Worm (Caenorhabditis elegans): Measurements from ENCODE around the gene R09H10.3.

ce11 chrIV:10593570-10593969, 13.3 kb upstream of the R09H10.3 start, which contains the start of gene C43F9.7:
- TF ChIP-seq sea-2 (GFP tag; IDR thresholded peaks at IDR 0.05) (no peak), nhr-179 (tag; optimal IDR thresholded peaks at IDR 0.05) (no peak), lir-1 (GFP tag; conservative IDR thresholded peaks at IDR 0.05) (no peak), chd-7 (tag; optimal IDR thresholded peaks at IDR 0.05) (no peak), akir-1 (GFP tag; optimal IDR thresholded peaks at IDR 0.05) (no peak), Y79H2A.3 (GFP tag; conservative IDR thresholded peaks at IDR 0.05) (no peak)
